Worm (Caenorhabditis elegans): ENCODE measurements around the gene Y54F10BM.13.

Gene Y54F10BM.13

ce11 chrIII:2310996-2311395 lies 19.9 kb downstream of the Y54F10BM.13 start:
- TF ChIP-seq ceh-34 (tag; optimal IDR thresholded peaks at IDR 0.05): no peak
- peak; percentile 16 for TF ChIP-seq elt-2 (tag; optimal IDR thresholded peaks at IDR 0.05)

- TF ChIP-seq dve-1 (tag; optimal IDR thresholded peaks at IDR 0.05) (no peak), ceh-18 (tag; optimal IDR thresholded peaks at IDR 0.05) (no peak), ceh-19 (GFP tag; optimal IDR thresholded peaks at IDR 0.05) (no peak)
Measured at ce11 chrIII:2308026-2308425, 22.9 kb downstream of the Y54F10BM.13 start, which contains the start of the genes fbxa-1 and Y54F10BM.20. Gene fbxa-1, minus strand, starts transcription at chrIII:2308126. Gene Y54F10BM.20, plus strand, starts transcription at chrIII:2308256.

- TF ChIP-seq hlh-13 (GFP tag; optimal IDR thresholded peaks at IDR 0.05) (no peak), sdc-2 (tag; optimal IDR thresholded peaks at IDR 0.05) (no peak), ceh-30 (tag; optimal IDR thresholded peaks at IDR 0.05) (no peak), pros-1 (tag; optimal IDR thresholded peaks at IDR 0.05) (peak; percentile 34), dmd-4 (tag; optimal IDR thresholded peaks at IDR 0.05; ENCODE audit: borderline replicate concordance) (no peak), eyg-1 (tag; optimal IDR thresholded peaks at IDR 0.05) (no peak), pag-3 (tag; optimal IDR thresholded peaks at IDR 0.05; ENCODE audit: borderline replicate concordance) (no peak), hlh-8 (tag; optimal IDR thresholded peaks at IDR 0.05) (peak; percentile 34), ceh-2 (tag; optimal IDR thresholded peaks at IDR 0.05) (peak; percentile 3), pqm-1 (tag; optimal IDR thresholded peaks at IDR 0.05) (no peak), nhr-11 (tag; optimal IDR thresholded peaks at IDR 0.05) (no peak), ceh-6 (GFP tag; optimal IDR thresholded peaks at IDR 0.05) (no peak), tbx-2 (tag; optimal IDR thresholded peaks at IDR 0.05) (peak; percentile 49), sox-2 (GFP tag; IDR thresholded peaks at IDR 0.05) (peak; percentile 76), ceh-48 (tag; optimal IDR thresholded peaks at IDR 0.05) (no peak), Y22D7AL.16 (tag; optimal IDR thresholded peaks at IDR 0.05) (no peak), ceh-34 (tag; optimal IDR thresholded peaks at IDR 0.05) (peak; percentile 19), C38D4.7 (GFP tag; optimal IDR thresholded peaks at IDR 0.05) (no peak), nfya-1 (tag; optimal IDR thresholded peaks at IDR 0.05) (peak; percentile 46), fax-1 (tag; optimal IDR thresholded peaks at IDR 0.05) (no peak), ets-4 (tag; optimal IDR thresholded peaks at IDR 0.05) (no peak), hlh-30 (tag; optimal IDR thresholded peaks at IDR 0.05; ENCODE audit: insufficient read depth) (no peak), sox-4 (tag; optimal IDR thresholded peaks at IDR 0.05) (no peak), ceh-18 (tag; optimal IDR thresholded peaks at IDR 0.05) (no peak), F13H6.1 (tag; optimal IDR thresholded peaks at IDR 0.05) (no peak), elt-4 (tag; optimal IDR thresholded peaks at IDR 0.05) (no peak), ceh-14 (tag; optimal IDR thresholded peaks at IDR 0.05) (no peak), C08G9.2 (tag; optimal IDR thresholded peaks at IDR 0.05) (no peak), ceh-31 (tag; optimal IDR thresholded peaks at IDR 0.05) (peak; percentile 76), ceh-22 (tag; optimal IDR thresholded peaks at IDR 0.05) (no peak), unc-42 (tag; optimal IDR thresholded peaks at IDR 0.05) (peak; percentile 10), pat-9 (tag; optimal IDR thresholded peaks at IDR 0.05) (no peak), dve-1 (tag; optimal IDR thresholded peaks at IDR 0.05) (no peak), madf-2 (tag; optimal IDR thresholded peaks at IDR 0.05) (no peak), ceh-24 (tag; optimal IDR thresholded peaks at IDR 0.05) (no peak), unc-55 (GFP tag; optimal IDR thresholded peaks at IDR 0.05) (peak; percentile 68), npax-4 (tag; optimal IDR thresholded peaks at IDR 0.05) (no peak), ref-2 (tag; optimal IDR thresholded peaks at IDR 0.05) (peak; percentile 69), pha-4 (tag; optimal IDR thresholded peaks at IDR 0.05) (no peak), lim-6 (tag; optimal IDR thresholded peaks at IDR 0.05) (no peak), ttx-3 (tag; optimal IDR thresholded peaks at IDR 0.05) (no peak), unc-3 (GFP tag; conservative IDR thresholded peaks at IDR 0.05) (no peak), unc-3 (tag; optimal IDR thresholded peaks at IDR 0.05) (no peak), che-1 (tag; optimal IDR thresholded peaks at IDR 0.05) (no peak), T23F11.4 (GFP tag; optimal IDR thresholded peaks at IDR 0.05) (no peak), fkh-6 (tag; optimal IDR thresholded peaks at IDR 0.05) (no peak)
Measured at ce11 chrIII:2304867-2305266, 26.0 kb downstream of the Y54F10BM.13 start, which contains the start of gene Y54F10BM.9. Gene Y54F10BM.9, minus strand, starts transcription at chrIII:2304927.
